Fruit fly (Drosophila melanogaster): ENCODE measurements around the gene CG11854.

Gene CG11854

dm6 chr3R:25262322-25262761 is 20.5 kb downstream of the CG11854 start, which contains the start of the genes Kdsr and CG11858 (continued):
- no peak for TF ChIP-seq CG3065 (GFP tag; optimal IDR thresholded peaks at IDR 0.05)
- no peak for TF ChIP-seq Hey (tag; optimal IDR thresholded peaks at IDR 0.05)
- peak; percentile 52 for TF ChIP-seq CG10366 (GFP tag; IDR thresholded peaks at IDR 0.05)
- TF ChIP-seq dysf (GFP tag; IDR thresholded peaks at IDR 0.05), result peak; percentile 70
- TF ChIP-seq CG7271 (tag; optimal IDR thresholded peaks at IDR 0.05), result no peak
- TF ChIP-seq Abd-B (GFP tag; optimal IDR thresholded peaks at IDR 0.05), result no peak
- TF ChIP-seq aop (GFP tag; IDR thresholded peaks at IDR 0.05), result no peak
- peak; percentile 52 for TF ChIP-seq CG7786 (GFP tag; optimal IDR thresholded peaks at IDR 0.05)
- peak; percentile 47 for TF ChIP-seq ci (GFP tag; IDR thresholded peaks at IDR 0.05)
- peak; percentile 77 for TF ChIP-seq tgo (GFP tag; IDR thresholded peaks at IDR 0.05)
- TF ChIP-seq gt (GFP tag; IDR thresholded peaks at IDR 0.05), result no peak
- TF ChIP-seq CG8089 (GFP tag; optimal IDR thresholded peaks at IDR 0.05), result no peak
- TF ChIP-seq peb (GFP tag; IDR thresholded peaks at IDR 0.05), result peak; percentile 47; the same call in 1 of the 2 replicates
- peak; percentile 61 for TF ChIP-seq GATAe (GFP tag; conservative IDR thresholded peaks at IDR 0.05)
- TF ChIP-seq hb (GFP tag; IDR thresholded peaks at IDR 0.05; ENCODE audit: partially characterized antibody), result no peak
- no peak for TF ChIP-seq CG15011 (GFP tag; optimal IDR thresholded peaks at IDR 0.05)
- no peak for TF ChIP-seq sr (GFP tag; IDR thresholded peaks at IDR 0.05)
- peak; percentile 40 for TF ChIP-seq CG1792 (GFP tag; optimal IDR thresholded peaks at IDR 0.05)
- peak; percentile 35; the same call in 1 of the 2 replicates for TF ChIP-seq CG5953 (GFP tag; IDR thresholded peaks at IDR 0.05)
- no peak for TF ChIP-seq CG4328 (GFP tag; optimal IDR thresholded peaks at IDR 0.05)
- peak; percentile 35; the same call in 1 of the 2 replicates for TF ChIP-seq hbn (GFP tag; IDR thresholded peaks at IDR 0.05; ENCODE audit: partially characterized antibody)
- TF ChIP-seq Nf-YB (GFP tag; optimal IDR thresholded peaks at IDR 0.05), result peak; percentile 5
- no peak for TF ChIP-seq bbx (GFP tag; IDR thresholded peaks at IDR 0.05; ENCODE audit: partially characterized antibody)
- peak; percentile 54 for TF ChIP-seq Adf1 (GFP tag; IDR thresholded peaks at IDR 0.05)
- no peak for TF ChIP-seq repo (GFP tag; optimal IDR thresholded peaks at IDR 0.05)
- TF ChIP-seq CoRest (tag; optimal IDR thresholded peaks at IDR 0.05), result peak; percentile 71
- TF ChIP-seq unc-4 (GFP tag; IDR thresholded peaks at IDR 0.05; ENCODE audit: partially characterized antibody), result peak; percentile 56; the same call in 1 of the 2 replicates
- no peak for TF ChIP-seq CG2875 (GFP tag; optimal IDR thresholded peaks at IDR 0.05)
- TF ChIP-seq chif (GFP tag; optimal IDR thresholded peaks at IDR 0.05), result peak; percentile 49 to 56
- TF ChIP-seq CG15601 (tag; optimal IDR thresholded peaks at IDR 0.05), result peak; percentile 56
- TF ChIP-seq crc (GFP tag; optimal IDR thresholded peaks at IDR 0.05), result no peak
- TF ChIP-seq Kr (GFP tag; optimal IDR thresholded peaks at IDR 0.05), result no peak
- TF ChIP-seq Dfd (GFP tag; optimal IDR thresholded peaks at IDR 0.05), result no peak
- TF ChIP-seq wdn (GFP tag; IDR thresholded peaks at IDR 0.05), result 0 out of 2 replicates have a peak, but pooled peaks have one; percentile 48
- peak in 1 of 3 experiments; percentile 53 for TF ChIP-seq lola (GFP tag; optimal IDR thresholded peaks at IDR 0.05)
- peak; percentile 56 for TF ChIP-seq CG4424 (GFP tag; optimal IDR thresholded peaks at IDR 0.05)
- no peak for TF ChIP-seq Lpt (GFP tag; optimal IDR thresholded peaks at IDR 0.05)
- TF ChIP-seq CG3995 (GFP tag; optimal IDR thresholded peaks at IDR 0.05), result peak; percentile 4
- peak; percentile 52 for TF ChIP-seq BEAF-32 (GFP tag; optimal IDR thresholded peaks at IDR 0.05)
- TF ChIP-seq CG3838 (GFP tag; optimal IDR thresholded peaks at IDR 0.05), result peak; percentile 42
- peak; percentile 52 for TF ChIP-seq Taf1 (GFP tag; IDR thresholded peaks at IDR 0.05)
- no peak for TF ChIP-seq Six4 (GFP tag; optimal IDR thresholded peaks at IDR 0.05)
- TF ChIP-seq zfh2 (GFP tag; optimal IDR thresholded peaks at IDR 0.05), result peak; percentile 71
- TF ChIP-seq lbe (GFP tag; optimal IDR thresholded peaks at IDR 0.05), result no peak
- TF ChIP-seq Sin3A (optimal IDR thresholded peaks at IDR 0.05), result peak; percentile 59
- no peak for TF ChIP-seq ro (GFP tag; IDR thresholded peaks at IDR 0.05)
- TF ChIP-seq CG4707 (GFP tag; optimal IDR thresholded peaks at IDR 0.05), result no peak
- no peak for TF ChIP-seq ERR (GFP tag; optimal IDR thresholded peaks at IDR 0.05)
- peak; percentile 77 for TF ChIP-seq zfh1 (GFP tag; IDR thresholded peaks at IDR 0.05)
- TF ChIP-seq chm (GFP tag; IDR thresholded peaks at IDR 0.05), result 0 out of 2 replicates have a peak, but pooled peaks have one; percentile 5
- TF ChIP-seq Atf3 (GFP tag; optimal IDR thresholded peaks at IDR 0.05), result peak; percentile 53
